Worm (Caenorhabditis elegans) whole organism, early embryonic: Measurements from ENCODE around the gene srlf-16.

ENCODE experiments used
- F13C5.2 ChIP-seq: sonication (generic microtip); optimal IDR thresholded peaks from 2 replicates; lab custom pipeline; 2017; ENCODE audit warnings: mild to moderate bottlenecking, missing genetic modification characterization, inconsistent platforms, missing compliant biosample characterization
- ama-1 ChIP-seq: fragments of 150-350 bp; optimal IDR thresholded peaks from 2 replicates; lab custom pipeline; 2014
- ceh-13 ChIP-seq: fragments of 200-800 bp; sonication (Bioruptor generic); optimal IDR thresholded peaks from 2 replicates; lab custom pipeline; 2018; ENCODE audit warnings: mild to moderate bottlenecking, missing genetic modification characterization, missing compliant biosample characterization
- ceh-36 ChIP-seq: sonication (generic microtip); optimal IDR thresholded peaks from 2 replicates; lab custom pipeline; 2016; ENCODE audit warnings: missing genetic modification characterization, inconsistent platforms, missing compliant biosample characterization
- flt-1 ChIP-seq: fragments of 200-800 bp; sonication (Bioruptor generic); IDR thresholded peaks from 2 replicates; pipeline ENCODE4 v1.3.6; 2022; ENCODE audit warnings: missing genetic modification characterization, missing compliant biosample characterization
- scrt-1 ChIP-seq: fragments of 200-800 bp; sonication (Bioruptor generic); IDR thresholded peaks from 2 replicates; pipeline ENCODE4 v1.3.6; 2022; ENCODE audit warnings: missing genetic modification characterization, missing compliant biosample characterization

DNA sequence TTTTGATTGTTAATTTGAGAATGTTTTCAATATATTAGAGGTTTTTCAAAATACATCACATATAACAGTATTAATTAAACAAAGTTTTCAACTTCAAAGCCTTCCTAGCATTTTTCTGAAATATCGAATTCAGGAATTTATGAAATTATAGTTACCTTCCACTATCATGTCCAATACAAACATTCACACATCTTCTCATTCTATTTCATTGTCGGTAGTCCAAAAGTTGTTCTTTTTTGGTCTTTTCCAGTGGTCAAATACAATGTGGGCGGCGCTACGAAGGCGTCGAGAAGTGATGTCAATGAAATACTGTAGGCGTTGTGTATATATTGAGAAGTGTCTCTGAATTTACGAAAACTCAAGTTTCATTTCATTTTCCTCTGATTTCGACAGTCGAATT lies 28.9 kb upstream of the srlf-16 start, which contains the start of gene catp-3:
- TF ChIP-seq ceh-13 (GFP tag; lab: Kevin White, UChicago) = no peak
- no peak for TF ChIP-seq ama-1 (lab: Kevin White, UChicago)
- no peak for TF ChIP-seq ceh-36 (tag; lab: Kevin White, UChicago)
- no peak for TF ChIP-seq scrt-1
- no peak for TF ChIP-seq flt-1
- TF ChIP-seq F13C5.2 (tag; lab: Kevin White, UChicago) = no peak
